Fruit fly (Drosophila melanogaster) whole organism, pupa: ENCODE results near the gene CG12155.

ENCODE experiments used
- CG10348 ChIP-seq: fragments of 200-800 bp; sonication (Bioruptor generic); IDR thresholded peaks from 2 replicates; pipeline ENCODE4 v1.3.6; 2022; ENCODE audit warnings: missing biosample characterization, missing genetic modification characterization
- CG12605 ChIP-seq: fragments of 200-800 bp; sonication (Bioruptor generic); IDR thresholded peaks from 2 replicates; pipeline ENCODE4 v1.3.6; 2022; ENCODE audit warnings: missing biosample characterization, missing genetic modification characterization
- CG13204 ChIP-seq: fragments of 200-800 bp; sonication (Bioruptor generic); optimal IDR thresholded peaks from 2 replicates; lab custom pipeline; 2018; ENCODE audit warnings: missing biosample characterization, mild to moderate bottlenecking, missing genetic modification characterization, moderate library complexity
- CG14655 ChIP-seq: fragments of 200-800 bp; sonication (Bioruptor generic); optimal IDR thresholded peaks from 3 replicates; lab custom pipeline; 2017; ENCODE audit warnings: mild to moderate bottlenecking, missing biosample characterization, missing genetic modification reagents, missing genetic modification characterization
- CG17806 ChIP-seq: fragments of 200-800 bp; sonication (Bioruptor generic); optimal IDR thresholded peaks from 2 replicates; lab custom pipeline; 2018; ENCODE audit warnings: missing biosample characterization, mild to moderate bottlenecking, missing genetic modification characterization, moderate library complexity
- CG32121 ChIP-seq: fragments of 200-800 bp; sonication (Bioruptor generic); IDR thresholded peaks from 2 replicates; pipeline ENCODE4 v1.3.6; 2022; ENCODE audit warnings: missing biosample characterization, missing genetic modification characterization
- CG8159 ChIP-seq: fragments of 200-800 bp; sonication (Bioruptor generic); optimal IDR thresholded peaks from 3 replicates; lab custom pipeline; 2018; ENCODE audit warnings: missing biosample characterization, mild to moderate bottlenecking, missing genetic modification characterization, moderate library complexity
- CG8301 ChIP-seq: fragments of 200-800 bp; sonication (Bioruptor generic); optimal IDR thresholded peaks from 2 replicates; lab custom pipeline; 2018; ENCODE audit warnings: missing biosample characterization, mild to moderate bottlenecking, missing genetic modification characterization
- CG9948 ChIP-seq: fragments of 200-800 bp; sonication (Bioruptor generic); optimal IDR thresholded peaks from 2 replicates; lab custom pipeline; 2018; ENCODE audit warnings: missing biosample characterization, mild to moderate bottlenecking, missing genetic modification characterization, moderate library complexity
- D1 ChIP-seq: fragments of 200-800 bp; sonication (Bioruptor generic); optimal IDR thresholded peaks from 2 replicates; lab custom pipeline; 2018; ENCODE audit warnings: missing biosample characterization, mild to moderate bottlenecking, missing genetic modification characterization, moderate library complexity
- Pif1B ChIP-seq: fragments of 200-800 bp; sonication (Bioruptor generic); optimal IDR thresholded peaks from 3 replicates; lab custom pipeline; 2016; ENCODE audit warnings: missing biosample characterization, missing genetic modification characterization
- rn ChIP-seq: fragments of 200-800 bp; sonication (Bioruptor generic); IDR thresholded peaks from 2 replicates; pipeline ENCODE4 v1.3.6; 2022; ENCODE audit warnings: missing biosample characterization, missing genetic modification characterization

- TF ChIP-seq CG8301 (no peak), CG8159 (tag; lab: Kevin White, UChicago) (no peak), rn (GFP tag; lab: Robert Waterston, UW) (no peak), CG9948 (tag; lab: Kevin White, UChicago) (no peak), Pif1B (GFP tag; lab: Kevin White, UChicago) (no peak), CG12605 (no peak), CG10348 (no peak), CG13204 (GFP tag; lab: Kevin White, UChicago) (no peak), CG17806 (tag; lab: Kevin White, UChicago) (no peak), CG32121 (GFP tag; lab: Robert Waterston, UW) (no peak), CG14655 (GFP tag; lab: Kevin White, UChicago) (no peak), D1 (tag; lab: Kevin White, UChicago) (no peak)
Measured at dm6 chrX:7696165-7696564, 32.4 kb upstream of the CG12155 start.
